Fruit fly (Drosophila melanogaster) whole organism, embryonic: Measurements from ENCODE around the gene CG14882.

ENCODE experiments used
- ATbp ChIP-seq: fragments of 200-800 bp; sonication (Bioruptor generic); optimal IDR thresholded peaks from 2 replicates; lab custom pipeline; 2017; ENCODE audit warnings: missing biosample characterization, mild to moderate bottlenecking, missing genetic modification characterization, missing genetic modification reagents
- Antp ChIP-seq: fragments of 200-800 bp; sonication (Bioruptor generic); optimal IDR thresholded peaks from 3 replicates; lab custom pipeline; 2016; ENCODE audit warnings: missing biosample characterization, missing genetic modification characterization
- Atf6 ChIP-seq: fragments of 200-800 bp; sonication (Bioruptor generic); IDR thresholded peaks from 2 replicates; pipeline ENCODE4 v1.3.6; 2022; ENCODE audit warnings: missing biosample characterization, missing genetic modification characterization
- CG10366 ChIP-seq: fragments of 200-800 bp; sonication (Bioruptor generic); IDR thresholded peaks from 2 replicates; pipeline ENCODE4 v1.3.6; 2022; ENCODE audit warnings: missing biosample characterization, missing genetic modification characterization
- CG11093 ChIP-seq: fragments of 200-800 bp; sonication (Bioruptor generic); IDR thresholded peaks from 3 replicates; pipeline ENCODE4 v1.3.6; 2022; ENCODE audit warnings: missing biosample characterization, missing genetic modification characterization
- CG13775 ChIP-seq: fragments of 200-800 bp; sonication (Bioruptor generic); optimal IDR thresholded peaks from 3 replicates; lab custom pipeline; 2017; ENCODE audit warnings: missing biosample characterization, mild to moderate bottlenecking, missing genetic modification characterization
- CG14710 ChIP-seq: fragments of 200-800 bp; sonication (Bioruptor generic); optimal IDR thresholded peaks from 3 replicates; lab custom pipeline; 2019; ENCODE audit warnings: missing biosample characterization, mild to moderate bottlenecking, missing genetic modification characterization, moderate library complexity
- CG1602 ChIP-seq: fragments of 200-800 bp; sonication (Bioruptor generic); optimal IDR thresholded peaks from 3 replicates; lab custom pipeline; 2016; ENCODE audit warnings: missing biosample characterization, missing genetic modification characterization
- CG17186 ChIP-seq: fragments of 200-800 bp; sonication (Bioruptor generic); optimal IDR thresholded peaks from 3 replicates; lab custom pipeline; 2017; ENCODE audit warnings: missing biosample characterization, missing genetic modification reagents, missing genetic modification characterization
- CG17802 ChIP-seq: fragments of 200-800 bp; sonication (Bioruptor generic); optimal IDR thresholded peaks from 2 replicates; lab custom pipeline; 2018; ENCODE audit warnings: missing biosample characterization, mild to moderate bottlenecking, missing genetic modification characterization, moderate library complexity
- CG1832 ChIP-seq: fragments of 200-800 bp; sonication (Bioruptor generic); optimal IDR thresholded peaks from 2 replicates; lab custom pipeline; 2017; ENCODE audit warnings: missing biosample characterization, mild to moderate bottlenecking, missing genetic modification characterization, inconsistent platforms
- CG18476 ChIP-seq: fragments of 200-800 bp; sonication (Bioruptor generic); optimal IDR thresholded peaks from 2 replicates; lab custom pipeline; 2016; ENCODE audit warnings: missing biosample characterization, mild to moderate bottlenecking, missing genetic modification characterization
- CG31388 ChIP-seq: fragments of 200-800 bp; sonication (Bioruptor generic); optimal IDR thresholded peaks from 2 replicates; lab custom pipeline; 2016; ENCODE audit warnings: missing biosample characterization, missing genetic modification characterization
- CG5180 ChIP-seq: fragments of 200-800 bp; sonication (Bioruptor generic); optimal IDR thresholded peaks from 3 replicates; lab custom pipeline; 2017; ENCODE audit warnings: missing biosample characterization, missing genetic modification characterization, mild to moderate bottlenecking, moderate library complexity, missing genetic modification reagents
- CG6854 ChIP-seq: fragments of 200-800 bp; sonication (Bioruptor generic); optimal IDR thresholded peaks from 3 replicates; lab custom pipeline; 2017; ENCODE audit warnings: missing biosample characterization, mild to moderate bottlenecking, missing genetic modification characterization
- CG7357 ChIP-seq: fragments of 200-800 bp; sonication (Bioruptor generic); IDR thresholded peaks from 3 replicates; pipeline ENCODE4 v1.3.6; 2022; ENCODE audit warnings: missing biosample characterization, missing genetic modification characterization
- CG8924 ChIP-seq: fragments of 200-800 bp; optimal IDR thresholded peaks from 3 replicates; lab custom pipeline; 2019; ENCODE audit warnings: missing biosample characterization, mild to moderate bottlenecking, missing genetic modification characterization, moderate library complexity
- Fer2 ChIP-seq: fragments of 200-800 bp; sonication (Bioruptor generic); optimal IDR thresholded peaks from 2 replicates; lab custom pipeline; 2018; ENCODE audit warnings: missing biosample characterization, mild to moderate bottlenecking, missing genetic modification characterization, moderate library complexity
- HLH4C ChIP-seq: fragments of 200-800 bp; sonication (Bioruptor generic); IDR thresholded peaks from 3 replicates; pipeline ENCODE4 v1.3.6; 2022; ENCODE audit warnings: missing biosample characterization, missing genetic modification characterization; ENCODE audit not compliant: partially characterized antibody
- Lim3 ChIP-seq: fragments of 200-800 bp; sonication (Bioruptor generic); IDR thresholded peaks from 2 replicates; pipeline ENCODE4 v1.3.6; 2022; ENCODE audit warnings: missing biosample characterization, missing genetic modification characterization
- Med ChIP-seq: fragments of 200-800 bp; sonication (Bioruptor generic); peaks from one replicate; lab custom pipeline; 2016; ENCODE audit warnings: missing biosample characterization, missing genetic modification characterization, mild to moderate bottlenecking, inconsistent platforms, moderate library complexity
- NC2α ChIP-seq: fragments of 200-800 bp; sonication (Bioruptor generic); optimal IDR thresholded peaks from 2 replicates; lab custom pipeline; 2016; ENCODE audit warnings: missing biosample characterization, missing genetic modification characterization
- Neu2 ChIP-seq: fragments of 200-800 bp; sonication (Bioruptor generic); optimal IDR thresholded peaks from 3 replicates; lab custom pipeline; 2016; ENCODE audit warnings: missing biosample characterization, missing genetic modification characterization, borderline replicate concordance
- Nf-YC ChIP-seq: fragments of 200-800 bp; optimal IDR thresholded peaks from 3 replicates; lab custom pipeline; 2019; ENCODE audit warnings: missing biosample characterization, mild to moderate bottlenecking, missing genetic modification characterization, moderate library complexity
- Oaz ChIP-seq: fragments of 200-800 bp; sonication (Bioruptor generic); IDR thresholded peaks from 2 replicates; pipeline ENCODE4 v1.3.6; 2022; ENCODE audit warnings: missing biosample characterization, missing genetic modification characterization
- Oli ChIP-seq: fragments of 200-800 bp; sonication (Bioruptor generic); optimal IDR thresholded peaks from 2 replicates; lab custom pipeline; 2018; ENCODE audit warnings: missing biosample characterization, mild to moderate bottlenecking, missing genetic modification characterization, moderate library complexity
- Pdp1 ChIP-seq, 2 experiments: fragments of 200-800 bp; sonication (Bioruptor generic); optimal IDR thresholded peaks; 3 replicates each; lab custom pipeline; 2016; ENCODE audit warnings: missing biosample characterization in 2 of 2, missing genetic modification characterization in 2 of 2, mild to moderate bottlenecking in 1 of 2, moderate library complexity in 1 of 2
- Poxn ChIP-seq: fragments of 200-800 bp; sonication (Bioruptor generic); IDR thresholded peaks from 2 replicates; pipeline ENCODE4 v1.3.6; 2022; ENCODE audit warnings: missing biosample characterization, missing genetic modification characterization
- Scr ChIP-seq: fragments of 200-800 bp; sonication (Bioruptor generic); IDR thresholded peaks from 2 replicates; pipeline ENCODE4 v1.3.6; 2022; ENCODE audit warnings: missing biosample characterization, missing genetic modification characterization; ENCODE audit not compliant: partially characterized antibody
- Side ChIP-seq: fragments of 200-800 bp; sonication (Bioruptor generic); optimal IDR thresholded peaks from 2 replicates; lab custom pipeline; 2016; ENCODE audit warnings: missing biosample characterization, missing genetic modification characterization
- Sin3A ChIP-seq: fragments of >200 bp; optimal IDR thresholded peaks from 2 replicates; lab custom pipeline; 2018
- Sry-δ ChIP-seq: fragments of 200-800 bp; sonication (Bioruptor generic); optimal IDR thresholded peaks from 2 replicates; lab custom pipeline; 2016; ENCODE audit warnings: missing biosample characterization, missing genetic modification characterization
- Trl ChIP-seq, 3 experiments: fragments of >200 bp in 2 of 3; fragments of 200-800 bp in 1 of 3; sonication (Bioruptor generic) in 1 of 3; optimal IDR thresholded peaks; 2 replicates in 1 of 3; 3 replicates in 2 of 3; lab custom pipeline; 2016 to 2017; ENCODE audit warnings: missing biosample characterization in 1 of 3, missing genetic modification characterization in 1 of 3
- cg ChIP-seq: fragments of 200-800 bp; sonication (Bioruptor generic); optimal IDR thresholded peaks from 3 replicates; lab custom pipeline; 2019; ENCODE audit warnings: missing biosample characterization, mild to moderate bottlenecking, missing genetic modification characterization, moderate library complexity
- ci ChIP-seq: fragments of 200-800 bp; sonication (Bioruptor generic); IDR thresholded peaks from 3 replicates; pipeline ENCODE4 v1.3.6; 2022; ENCODE audit warnings: missing biosample characterization, missing genetic modification characterization
- disco-r ChIP-seq: fragments of 200-800 bp; sonication (Bioruptor generic); optimal IDR thresholded peaks from 2 replicates; lab custom pipeline; 2016; ENCODE audit warnings: missing biosample characterization, missing genetic modification characterization
- grn ChIP-seq: fragments of 200-800 bp; sonication (Bioruptor generic); optimal IDR thresholded peaks from 3 replicates; lab custom pipeline; 2017; ENCODE audit warnings: missing biosample characterization, missing genetic modification characterization
- ind ChIP-seq: fragments of 200-800 bp; sonication (Bioruptor generic); optimal IDR thresholded peaks from 3 replicates; lab custom pipeline; 2016; ENCODE audit warnings: missing biosample characterization, missing genetic modification characterization
- jigr1 ChIP-seq: fragments of 200-800 bp; sonication (Bioruptor generic); IDR thresholded peaks from 3 replicates; pipeline ENCODE4 v1.3.6; 2022; ENCODE audit warnings: missing biosample characterization, missing genetic modification characterization
- ken ChIP-seq: fragments of 200-800 bp; sonication (Bioruptor generic); IDR thresholded peaks from 3 replicates; pipeline ENCODE4 v1.3.6; 2022; ENCODE audit warnings: missing biosample characterization, missing genetic modification characterization
- maf-S ChIP-seq: fragments of 200-800 bp; sonication (Bioruptor generic); optimal IDR thresholded peaks from 2 replicates; lab custom pipeline; 2016; ENCODE audit warnings: missing biosample characterization, missing genetic modification characterization
- nerfin-2 ChIP-seq: fragments of 200-800 bp; sonication (Bioruptor generic); IDR thresholded peaks from 2 replicates; pipeline ENCODE4 v1.3.6; 2022; ENCODE audit warnings: missing biosample characterization, missing genetic modification characterization; ENCODE audit not compliant: partially characterized antibody
- pros ChIP-seq: fragments of 200-800 bp; sonication (Bioruptor generic); optimal IDR thresholded peaks from 3 replicates; lab custom pipeline; 2019; ENCODE audit warnings: missing biosample characterization, mild to moderate bottlenecking, missing genetic modification characterization, moderate library complexity
- row ChIP-seq: fragments of 200-800 bp; sonication (Bioruptor generic); IDR thresholded peaks from 3 replicates; pipeline ENCODE4 v1.3.6; 2022; ENCODE audit warnings: missing biosample characterization, missing genetic modification characterization
- sens ChIP-seq: fragments of 200-800 bp; sonication (Bioruptor generic); peaks from one replicate; lab custom pipeline; 2016; ENCODE audit warnings: missing biosample characterization, missing genetic modification characterization
- tgo ChIP-seq: fragments of 200-800 bp; sonication (Bioruptor generic); IDR thresholded peaks from 3 replicates; pipeline ENCODE4 v1.3.6; 2022; ENCODE audit warnings: missing biosample characterization, missing genetic modification characterization
- tio ChIP-seq: fragments of 200-800 bp; sonication (Bioruptor generic); optimal IDR thresholded peaks from 2 replicates; lab custom pipeline; 2017; ENCODE audit warnings: missing biosample characterization, missing genetic modification characterization, inconsistent platforms
- toy ChIP-seq: fragments of 200-800 bp; sonication (Bioruptor generic); IDR thresholded peaks from 2 replicates; pipeline ENCODE4 v1.3.6; 2022; ENCODE audit warnings: missing biosample characterization, missing genetic modification characterization
- vfl ChIP-seq: fragments of 200-800 bp; sonication (Bioruptor generic); optimal IDR thresholded peaks from 2 replicates; lab custom pipeline; 2016; ENCODE audit warnings: missing biosample characterization, missing genetic modification characterization
- wdn ChIP-seq: fragments of 200-800 bp; sonication (Bioruptor generic); IDR thresholded peaks from 2 replicates; pipeline ENCODE4 v1.3.6; 2022; ENCODE audit warnings: missing biosample characterization, missing genetic modification characterization
- zfh1 ChIP-seq: fragments of 200-800 bp; sonication (Bioruptor generic); IDR thresholded peaks from 3 replicates; pipeline ENCODE4 v1.3.6; 2022; ENCODE audit warnings: missing biosample characterization, missing genetic modification characterization

Gene CG14882

dm6 chr3R:16452954-16453587 is 10.1 kb downstream of the CG14882 start (continued):
- TF ChIP-seq CG10366 (no peak), CG6854 (GFP tag; lab: Kevin White, UChicago) (no peak), CG17186 (GFP tag; lab: Kevin White, UChicago) (no peak), vfl (no peak), toy (GFP tag; lab: Robert Waterston, UW) (no peak), maf-S (no peak), Antp (GFP tag; lab: Kevin White, UChicago) (no peak), CG11093 (GFP tag; lab: Robert Waterston, UW) (no peak), ATbp (no peak), ind (GFP tag; lab: Kevin White, UChicago) (no peak), tgo (GFP tag; lab: Robert Waterston, UW) (no peak), Nf-YC (tag; lab: Kevin White, UChicago) (no peak), Scr (peak; percentile 8), CG31388 (no peak), CG5180 (GFP tag; lab: Kevin White, UChicago) (no peak), Oaz (GFP tag; lab: Robert Waterston, UW) (no peak), CG17802 (tag; lab: Kevin White, UChicago) (no peak), pros (GFP tag; lab: Kevin White, UChicago) (peak; percentile 97), zfh1 (GFP tag; lab: Robert Waterston, UW) (no peak), Pdp1 (GFP tag; optimal IDR thresholded peaks at IDR 0.05; lab: Kevin White, UChicago) (peak in 1 of 2 experiments; percentile 56), sens (GFP tag; lab: Kevin White, UChicago) (no peak), ci (GFP tag; lab: Robert Waterston, UW) (0 out of 3 replicates have a peak, but pooled peaks have one; percentile 13), CG7357 (GFP tag; lab: Robert Waterston, UW) (no peak), CG1602 (GFP tag; lab: Kevin White, UChicago) (no peak), jigr1 (no peak), CG18476 (GFP tag; lab: Kevin White, UChicago) (no peak), Lim3 (GFP tag; lab: Robert Waterston, UW) (no peak), HLH4C (no peak), wdn (GFP tag; lab: Robert Waterston, UW) (no peak), Med (peak; percentile 83), Atf6 (GFP tag; lab: Robert Waterston, UW) (no peak), Sin3A (lab: Kevin White, UChicago) (peak; percentile 31), disco-r (GFP tag; lab: Kevin White, UChicago) (no peak), CG13775 (GFP tag; lab: Kevin White, UChicago) (no peak), Trl (optimal IDR thresholded peaks at IDR 0.05; lab: Kevin White, UChicago) (peak; percentile 84 to 85), Trl (GFP tag; optimal IDR thresholded peaks at IDR 0.05; lab: Kevin White, UChicago) (no peak), CG1832 (no peak), Neu2 (GFP tag; lab: Kevin White, UChicago) (no peak), nerfin-2 (no peak), CG14710 (no peak), grn (GFP tag; lab: Kevin White, UChicago) (peak; percentile 16), Side (GFP tag; lab: Kevin White, UChicago) (no peak), CG8924 (peak; percentile 13), cg (GFP tag; lab: Kevin White, UChicago) (peak; percentile 96), Poxn (no peak), row (GFP tag; lab: Robert Waterston, UW) (peak; percentile 14; the same call in 1 of the 3 replicates), Oli (tag; lab: Kevin White, UChicago) (no peak), NC2α (no peak), Sry-δ (GFP tag; lab: Kevin White, UChicago) (no peak), Fer2 (tag; lab: Kevin White, UChicago) (no peak), ken (no peak), tio (GFP tag; lab: Kevin White, UChicago) (no peak)
